Fruit fly (Drosophila melanogaster) whole organism, prepupa: ENCODE measurements around the gene CG32820.

Experiments
- Gug ChIP-seq: fragments of 200-800 bp; sonication (Bioruptor generic); IDR thresholded peaks from 2 replicates; pipeline ENCODE4 v1.3.6; 2022; ENCODE audit warnings: missing biosample characterization, missing genetic modification characterization
- Hr39 ChIP-seq: fragments of 200-800 bp; sonication (Bioruptor generic); optimal IDR thresholded peaks from 2 replicates; lab custom pipeline; 2016; ENCODE audit warnings: missing biosample characterization, missing genetic modification characterization
- net ChIP-seq: fragments of 200-800 bp; sonication (Bioruptor generic); optimal IDR thresholded peaks from 3 replicates; lab custom pipeline; 2016; ENCODE audit warnings: missing biosample characterization, missing genetic modification characterization
- vri ChIP-seq: fragments of 200-800 bp; sonication (Bioruptor generic); optimal IDR thresholded peaks from 3 replicates; lab custom pipeline; 2016; ENCODE audit warnings: missing biosample characterization, mild to moderate bottlenecking, missing genetic modification characterization

- no peak for TF ChIP-seq vri (GFP tag; lab: Kevin White, UChicago)
- TF ChIP-seq net (GFP tag; lab: Kevin White, UChicago) = peak; percentile 71
- peak; percentile 69 for TF ChIP-seq Hr39 (GFP tag; lab: Kevin White, UChicago)
- peak; percentile 89 for TF ChIP-seq Gug
Measured at dm6 chrX:21593907-21594306, 21.1 kb downstream of the CG32820 start.
